Worm (Caenorhabditis elegans): ENCODE data around the gene F56D6.23.

Gene F56D6.23

DNA sequence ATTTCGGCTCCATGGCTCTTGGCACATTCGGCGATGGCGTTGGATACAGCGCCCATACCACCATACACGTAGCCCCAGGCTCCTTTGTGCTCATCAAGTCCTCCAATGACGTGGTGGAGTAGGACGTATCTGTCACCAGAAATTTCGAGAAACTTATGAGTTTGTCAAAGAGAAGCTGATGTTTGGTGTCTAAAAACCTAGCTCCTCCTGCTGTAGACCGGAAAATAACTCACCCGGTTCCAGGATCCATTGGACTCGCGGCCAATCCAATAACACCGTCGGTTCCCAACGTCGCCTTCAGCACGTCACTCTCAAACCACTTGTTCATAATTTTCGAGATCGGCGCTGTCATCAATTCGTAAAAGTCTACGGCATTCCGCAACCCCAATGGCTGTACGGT is 41.3 kb upstream of the F56D6.23 start:
- TF ChIP-seq lsy-2 (tag; optimal IDR thresholded peaks at IDR 0.05) (no peak), unc-39 (tag; optimal IDR thresholded peaks at IDR 0.05) (no peak), mbf-1 (tag; optimal IDR thresholded peaks at IDR 0.05) (no peak), sem-4 (tag; optimal IDR thresholded peaks at IDR 0.05) (no peak), ZK546.5 (tag; optimal IDR thresholded peaks at IDR 0.05) (no peak), crh-2 (tag; optimal IDR thresholded peaks at IDR 0.05) (no peak), ztf-1 (GFP tag; conservative IDR thresholded peaks at IDR 0.05) (no peak), mdl-1 (tag; optimal IDR thresholded peaks at IDR 0.05) (no peak), skn-1 (tag; optimal IDR thresholded peaks at IDR 0.05) (no peak), zag-1 (tag; optimal IDR thresholded peaks at IDR 0.05) (no peak), alr-1 (tag; optimal IDR thresholded peaks at IDR 0.05) (no peak), snpc-4 (tag; optimal IDR thresholded peaks at IDR 0.05) (no peak), blmp-1 (tag; optimal IDR thresholded peaks at IDR 0.05; ENCODE audit: insufficient read depth) (no peak), R02D3.7 (tag; optimal IDR thresholded peaks at IDR 0.05) (no peak), ztf-4 (tag; optimal IDR thresholded peaks at IDR 0.05) (no peak), unc-55 (GFP tag; optimal IDR thresholded peaks at IDR 0.05) (no peak), nhr-10 (tag; optimal IDR thresholded peaks at IDR 0.05) (no peak), nhr-11 (tag; optimal IDR thresholded peaks at IDR 0.05) (no peak), nhr-77 (tag; optimal IDR thresholded peaks at IDR 0.05) (no peak)

DNA sequence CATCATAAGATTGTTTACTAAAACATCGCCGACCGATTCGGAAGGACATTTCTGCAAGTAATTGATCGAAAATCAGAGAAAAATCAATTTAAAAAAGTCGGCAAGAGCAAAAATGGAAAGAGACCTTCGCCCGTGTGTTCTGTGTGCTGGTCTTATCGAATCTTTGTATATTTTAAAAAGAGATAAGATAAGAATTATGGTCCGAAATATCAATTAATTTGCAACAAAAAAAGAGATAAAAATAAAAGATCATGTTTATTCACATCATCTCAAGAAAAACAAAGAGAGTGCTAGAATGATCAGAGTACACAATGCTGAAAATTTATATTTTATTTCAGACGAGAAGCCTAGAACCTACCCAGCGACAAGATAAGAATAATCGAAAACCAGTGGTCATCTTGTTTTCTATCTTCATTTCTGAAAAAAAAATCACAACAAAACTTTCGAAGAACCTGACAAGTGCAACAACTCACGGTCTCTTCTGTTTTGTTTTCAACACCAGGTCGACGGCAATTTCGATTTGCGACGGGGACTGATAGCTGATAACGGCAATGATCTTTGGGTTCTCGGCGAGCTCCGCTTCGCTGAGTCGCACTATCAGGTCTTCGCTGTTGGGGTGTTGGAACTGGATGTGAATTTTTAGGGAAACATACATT is 39.8 kb upstream of the F56D6.23 start, which contains the start of gene F37C4.6:
F37C4.6 (minus strand) TSS at position 51 of the 656 bp plus-strand sequence.
- TF ChIP-seq nhr-237 (tag; optimal IDR thresholded peaks at IDR 0.05) (no peak), ama-1 (optimal IDR thresholded peaks at IDR 0.05) (no peak), sma-9 (GFP tag; optimal IDR thresholded peaks at IDR 0.05) (no peak), sma-9 (tag; optimal IDR thresholded peaks at IDR 0.05) (no peak), sem-4 (tag; optimal IDR thresholded peaks at IDR 0.05) (no peak), fos-1 (tag; optimal IDR thresholded peaks at IDR 0.05) (peak; percentile 27), lin-13 (GFP tag; optimal IDR thresholded peaks at IDR 0.05) (no peak), ztf-4 (tag; optimal IDR thresholded peaks at IDR 0.05) (no peak), nhr-10 (tag; optimal IDR thresholded peaks at IDR 0.05) (no peak), unc-39 (tag; optimal IDR thresholded peaks at IDR 0.05) (no peak)

DNA sequence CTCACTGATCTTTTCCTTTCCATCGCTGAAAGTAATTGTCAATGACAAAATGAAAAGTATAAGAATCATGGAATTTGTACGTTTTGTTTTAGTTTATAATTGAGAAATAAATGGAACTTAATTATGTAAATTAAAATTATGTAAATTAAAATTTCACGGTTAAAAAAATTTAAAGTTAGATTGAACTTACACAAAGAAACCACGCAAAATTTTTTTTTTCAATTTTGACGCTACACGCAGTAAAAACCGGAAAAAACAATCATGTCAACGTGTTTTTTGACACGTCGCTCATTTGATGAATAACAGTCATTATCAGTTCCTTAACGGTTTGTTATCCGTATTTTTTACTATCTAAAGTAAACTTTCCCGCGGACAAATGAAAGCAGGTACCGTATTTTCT is 37.1 kb upstream of the F56D6.23 start, which contains the start of the genes F37C4.8 and oac-23:
F37C4.8 (minus strand) TSS at position 101 of the 400 bp plus-strand sequence.
oac-23 (plus strand) TSS at position 323 of the 400 bp plus-strand sequence.
- TF ChIP-seq lsy-2 (tag; optimal IDR thresholded peaks at IDR 0.05) (no peak), peb-1 (tag; optimal IDR thresholded peaks at IDR 0.05) (no peak), crh-2 (tag; optimal IDR thresholded peaks at IDR 0.05) (no peak), ama-1 (optimal IDR thresholded peaks at IDR 0.05) (no peak), C34F6.9 (tag; optimal IDR thresholded peaks at IDR 0.05) (no peak), nhr-6 (tag; optimal IDR thresholded peaks at IDR 0.05) (no peak), mbf-1 (tag; optimal IDR thresholded peaks at IDR 0.05) (no peak), elt-1 (tag; optimal IDR thresholded peaks at IDR 0.05) (no peak), ceh-82 (tag; optimal IDR thresholded peaks at IDR 0.05) (no peak), elt-3 (tag; optimal IDR thresholded peaks at IDR 0.05) (no peak)

DNA sequence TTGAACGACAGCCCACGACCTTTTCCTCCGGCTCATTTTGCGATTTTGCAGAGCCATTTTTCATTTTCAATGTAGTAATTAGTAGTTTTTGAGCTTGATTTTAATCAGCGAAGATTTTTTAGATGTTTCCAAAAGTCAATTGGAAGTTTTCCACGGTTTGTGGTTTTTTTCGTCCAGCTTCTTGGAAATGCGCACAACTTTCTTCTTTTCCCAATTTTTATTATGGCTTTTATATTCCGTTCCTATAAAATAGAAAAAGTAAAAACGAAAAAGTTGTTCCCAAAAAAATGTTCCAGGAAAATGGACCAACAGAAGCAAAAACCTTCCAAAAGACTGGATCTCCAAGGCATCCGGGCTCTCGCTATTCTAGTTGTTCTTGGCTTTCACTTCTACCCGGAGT is 32.9 kb upstream of the F56D6.23 start, which contains the start of gene oac-22:
oac-22 (plus strand) TSS at position 301 of the 400 bp plus-strand sequence.
- TF ChIP-seq blmp-1 (tag; optimal IDR thresholded peaks at IDR 0.05; ENCODE audit: insufficient read depth) = no peak
- TF ChIP-seq mbf-1 (tag; optimal IDR thresholded peaks at IDR 0.05) = no peak
- TF ChIP-seq C34F6.9 (tag; optimal IDR thresholded peaks at IDR 0.05) = no peak
- no peak for TF ChIP-seq ceh-16 (tag; optimal IDR thresholded peaks at IDR 0.05)
- no peak for TF ChIP-seq unc-62 (GFP tag; optimal IDR thresholded peaks at IDR 0.05)
- TF ChIP-seq snpc-4 (tag; optimal IDR thresholded peaks at IDR 0.05) = no peak
- TF ChIP-seq gmeb-1 (tag; optimal IDR thresholded peaks at IDR 0.05) = no peak
- TF ChIP-seq F13H6.1 (tag; optimal IDR thresholded peaks at IDR 0.05) = no peak
- no peak for TF ChIP-seq nhr-237 (tag; optimal IDR thresholded peaks at IDR 0.05)

DNA sequence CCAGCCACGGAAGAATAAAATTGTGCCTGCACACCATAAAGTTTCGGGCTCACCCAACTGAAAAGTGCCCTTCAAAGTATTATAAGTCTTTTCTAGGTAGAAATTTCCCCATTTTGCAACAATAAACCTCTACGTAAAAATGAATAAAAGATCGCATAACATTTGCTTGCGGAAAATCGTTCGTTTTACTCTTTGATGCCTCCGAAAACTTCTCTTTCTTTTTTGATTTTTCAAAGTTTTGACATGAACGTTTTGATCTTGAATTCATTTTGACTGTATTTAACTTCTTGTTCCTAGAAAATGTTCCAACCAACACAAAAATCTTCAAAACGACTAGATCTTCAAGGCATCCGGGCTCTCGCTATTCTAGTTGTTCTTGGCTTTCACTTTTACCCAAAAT is 29.3 kb upstream of the F56D6.23 start, which contains the start of gene oac-21:
oac-21 (plus strand) TSS at position 301 of the 400 bp plus-strand sequence.
- TF ChIP-seq nhr-77 (tag; optimal IDR thresholded peaks at IDR 0.05) (no peak), mdl-1 (tag; optimal IDR thresholded peaks at IDR 0.05) (no peak), ama-1 (optimal IDR thresholded peaks at IDR 0.05) (no peak), lsy-2 (tag; optimal IDR thresholded peaks at IDR 0.05) (no peak)
